Worm (Caenorhabditis elegans): Measurements from ENCODE around the gene aakg-1.

DNA sequence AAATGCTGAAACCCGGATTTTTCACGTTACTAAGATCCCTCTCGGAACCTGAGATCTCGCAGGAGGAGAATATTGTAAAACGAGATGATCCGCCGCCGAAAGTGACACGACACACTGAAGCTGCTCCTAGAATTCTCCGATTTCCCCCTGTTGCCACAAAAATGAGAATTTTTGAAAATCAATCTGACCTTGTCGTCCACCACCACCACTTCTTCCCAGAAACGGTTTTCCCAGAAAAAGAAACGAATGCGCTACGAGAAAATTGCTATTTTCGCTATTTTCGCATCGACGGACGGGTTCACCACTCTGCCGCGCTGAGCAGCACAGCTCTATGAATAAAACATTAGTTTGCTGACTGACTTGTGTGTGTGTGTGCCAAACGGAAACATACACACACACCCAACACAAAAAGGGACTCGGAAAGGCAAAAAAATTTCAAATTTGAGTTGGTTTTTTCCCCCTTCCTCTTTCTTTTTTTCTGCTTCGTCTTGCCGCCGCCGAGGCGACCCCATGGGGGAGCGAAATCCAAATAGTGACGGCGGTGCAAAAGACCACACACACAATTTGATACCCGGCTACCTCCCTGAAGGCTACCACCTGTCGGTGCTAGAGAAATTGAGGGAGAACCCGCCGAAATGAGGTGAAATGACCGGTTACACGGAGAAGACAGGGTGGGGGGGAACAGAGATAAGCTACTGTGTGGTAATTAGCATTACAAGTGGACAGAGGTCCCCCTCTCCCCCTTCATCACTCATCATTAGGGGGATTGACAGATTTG lies 38.1 kb upstream of the aakg-1 start:
- TF ChIP-seq ama-1 (optimal IDR thresholded peaks at IDR 0.05) = no peak
- TF ChIP-seq nhr-11 (tag; optimal IDR thresholded peaks at IDR 0.05) = no peak
- no peak for TF ChIP-seq mdl-1 (tag; optimal IDR thresholded peaks at IDR 0.05)
- no peak for TF ChIP-seq egl-27 (tag; optimal IDR thresholded peaks at IDR 0.05)
- TF ChIP-seq nhr-12 (tag; optimal IDR thresholded peaks at IDR 0.05) = no peak
- no peak for TF ChIP-seq R02D3.7 (tag; optimal IDR thresholded peaks at IDR 0.05)
- TF ChIP-seq ztf-11 (tag; optimal IDR thresholded peaks at IDR 0.05) = no peak
- TF ChIP-seq nhr-77 (tag; optimal IDR thresholded peaks at IDR 0.05) = no peak
- TF ChIP-seq lin-39 (tag; optimal IDR thresholded peaks at IDR 0.05) = no peak
- no peak for TF ChIP-seq elt-3 (tag; optimal IDR thresholded peaks at IDR 0.05)
- no peak for TF ChIP-seq nhr-28 (tag; optimal IDR thresholded peaks at IDR 0.05)
- peak; percentile 52 for TF ChIP-seq pha-4 (tag; optimal IDR thresholded peaks at IDR 0.05)
